Fruit fly (Drosophila melanogaster) whole organism, embryonic: ENCODE results near the gene tw.

Experiments
- ATbp ChIP-seq: fragments of 200-800 bp; sonication (Bioruptor generic); optimal IDR thresholded peaks from 2 replicates; lab custom pipeline; 2017; ENCODE audit warnings: missing biosample characterization, mild to moderate bottlenecking, missing genetic modification characterization, missing genetic modification reagents
- B-H2 ChIP-seq: fragments of 200-800 bp; sonication (Bioruptor generic); optimal IDR thresholded peaks from 2 replicates; lab custom pipeline; 2018; ENCODE audit warnings: missing biosample characterization, mild to moderate bottlenecking, missing genetic modification characterization
- Bteb2 ChIP-seq: fragments of 200-800 bp; sonication (Bioruptor generic); optimal IDR thresholded peaks from 2 replicates; lab custom pipeline; 2016; ENCODE audit warnings: missing biosample characterization, missing genetic modification characterization
- CG10543 ChIP-seq: fragments of 200-800 bp; sonication (Bioruptor generic); optimal IDR thresholded peaks from 3 replicates; lab custom pipeline; 2017; ENCODE audit warnings: missing biosample characterization, mild to moderate bottlenecking, missing genetic modification characterization, moderate library complexity
- CG11560 ChIP-seq: fragments of 200-800 bp; sonication (Bioruptor generic); IDR thresholded peaks from 3 replicates; pipeline ENCODE4 v1.3.6; 2022; ENCODE audit warnings: missing biosample characterization, missing genetic modification characterization
- CG12236 ChIP-seq: fragments of 200-800 bp; sonication (Bioruptor generic); optimal IDR thresholded peaks from 2 replicates; lab custom pipeline; 2016; ENCODE audit warnings: missing biosample characterization, missing genetic modification characterization
- CG13287 ChIP-seq: fragments of 200-800 bp; sonication (Bioruptor generic); IDR thresholded peaks from 2 replicates; pipeline ENCODE4 v1.3.6; 2022; ENCODE audit warnings: missing biosample characterization, missing genetic modification characterization; ENCODE audit not compliant: partially characterized antibody
- CG15514 ChIP-seq: fragments of 200-800 bp; sonication (Bioruptor generic); optimal IDR thresholded peaks from 3 replicates; lab custom pipeline; 2017; ENCODE audit warnings: missing biosample characterization, missing genetic modification characterization, mild to moderate bottlenecking, moderate library complexity, missing genetic modification reagents
- CG1603 ChIP-seq: fragments of 200-800 bp; sonication (Bioruptor generic); optimal IDR thresholded peaks from 2 replicates; lab custom pipeline; 2019; ENCODE audit warnings: missing biosample characterization, mild to moderate bottlenecking, missing genetic modification characterization, moderate library complexity
- CG18011 ChIP-seq: fragments of 200-800 bp; sonication (Bioruptor generic); optimal IDR thresholded peaks from 2 replicates; lab custom pipeline; 2017; ENCODE audit warnings: missing biosample characterization, missing genetic modification characterization, mild to moderate bottlenecking, moderate library complexity, missing genotype
- CG18262 ChIP-seq: fragments of 200-800 bp; optimal IDR thresholded peaks from 3 replicates; lab custom pipeline; 2019; ENCODE audit warnings: missing biosample characterization, mild to moderate bottlenecking, missing genetic modification characterization, moderate library complexity
- CG1832 ChIP-seq: fragments of 200-800 bp; sonication (Bioruptor generic); optimal IDR thresholded peaks from 2 replicates; lab custom pipeline; 2017; ENCODE audit warnings: missing biosample characterization, mild to moderate bottlenecking, missing genetic modification characterization, inconsistent platforms
- CG2678 ChIP-seq: fragments of 200-800 bp; sonication (Bioruptor generic); optimal IDR thresholded peaks from 3 replicates; lab custom pipeline; 2019; ENCODE audit warnings: missing biosample characterization, mild to moderate bottlenecking, missing genetic modification characterization, moderate library complexity
- CG32532 ChIP-seq: fragments of 200-800 bp; sonication (Bioruptor generic); IDR thresholded peaks from 2 replicates; pipeline ENCODE4 v1.3.6; 2022; ENCODE audit warnings: missing biosample characterization, missing genetic modification characterization
- CG3281 ChIP-seq: fragments of 200-800 bp; sonication (Bioruptor generic); optimal IDR thresholded peaks from 3 replicates; lab custom pipeline; 2017; ENCODE audit warnings: missing biosample characterization, mild to moderate bottlenecking, missing genetic modification characterization
- CG3726 ChIP-seq: fragments of 200-800 bp; sonication (Bioruptor generic); IDR thresholded peaks from 3 replicates; pipeline ENCODE4, ENCODE4 v1.3.6; 2022; ENCODE audit warnings: missing biosample characterization, missing genetic modification characterization
- CG42726 ChIP-seq: fragments of 200-800 bp; sonication (Bioruptor generic); IDR thresholded peaks from 2 replicates; pipeline ENCODE4 v1.3.6; 2022; ENCODE audit warnings: missing biosample characterization, missing genetic modification characterization; ENCODE audit not compliant: partially characterized antibody
- CG8944 ChIP-seq: fragments of 200-800 bp; sonication (Bioruptor generic); optimal IDR thresholded peaks from 3 replicates; lab custom pipeline; 2016; ENCODE audit warnings: missing biosample characterization, missing genetic modification characterization
- CkIIα-i1 ChIP-seq: fragments of 200-800 bp; sonication (Bioruptor generic); IDR thresholded peaks from 2 replicates; pipeline ENCODE4 v1.3.6; 2022; ENCODE audit warnings: missing biosample characterization, missing genetic modification characterization
- D ChIP-seq, 2 experiments: fragments of 200-800 bp in 1 of 2; fragments of >200 bp in 1 of 2; sonication (Bioruptor generic) in 1 of 2; optimal IDR thresholded peaks; 2 replicates in 1 of 2; 3 replicates in 1 of 2; lab custom pipeline; 2017; ENCODE audit warnings: mild to moderate bottlenecking in 1 of 2, missing biosample characterization in 1 of 2, missing genetic modification characterization in 1 of 2, missing genetic modification reagents in 1 of 2
- Dbx ChIP-seq: fragments of 200-800 bp; sonication (Bioruptor generic); IDR thresholded peaks from 3 replicates; pipeline ENCODE4 v1.3.6; 2022; ENCODE audit warnings: missing biosample characterization, missing genetic modification characterization
- Drgx ChIP-seq: fragments of 200-800 bp; sonication (Bioruptor generic); IDR thresholded peaks from 2 replicates; pipeline ENCODE4 v1.3.6; 2022; ENCODE audit warnings: missing biosample characterization, missing genetic modification characterization
- HLHmδ ChIP-seq: fragments of 200-800 bp; sonication (Bioruptor generic); optimal IDR thresholded peaks from 2 replicates; lab custom pipeline; 2018; ENCODE audit warnings: missing biosample characterization, mild to moderate bottlenecking, missing genetic modification characterization, moderate library complexity
- Hey ChIP-seq: fragments of 200-800 bp; sonication (Bioruptor generic); optimal IDR thresholded peaks from 3 replicates; lab custom pipeline; 2018; ENCODE audit warnings: missing biosample characterization, mild to moderate bottlenecking, missing genetic modification characterization
- MESR4 ChIP-seq: fragments of 200-800 bp; sonication (Bioruptor generic); optimal IDR thresholded peaks from 2 replicates; lab custom pipeline; 2018; ENCODE audit warnings: missing biosample characterization, mild to moderate bottlenecking, missing genetic modification characterization, moderate library complexity
- Med ChIP-seq: fragments of 200-800 bp; sonication (Bioruptor generic); peaks from one replicate; lab custom pipeline; 2016; ENCODE audit warnings: missing biosample characterization, missing genetic modification characterization, mild to moderate bottlenecking, inconsistent platforms, moderate library complexity
- Myb ChIP-seq: fragments of 200-800 bp; sonication (Bioruptor generic); optimal IDR thresholded peaks from 2 replicates; lab custom pipeline; 2016; ENCODE audit warnings: missing biosample characterization, missing genetic modification characterization
- NfI ChIP-seq: fragments of 200-800 bp; sonication (Bioruptor generic); optimal IDR thresholded peaks from 3 replicates; lab custom pipeline; 2018; ENCODE audit warnings: missing biosample characterization, mild to moderate bottlenecking, missing genetic modification characterization, moderate library complexity
- Pdp1 ChIP-seq, 2 experiments: fragments of 200-800 bp; sonication (Bioruptor generic); optimal IDR thresholded peaks; 3 replicates each; lab custom pipeline; 2016; ENCODE audit warnings: missing biosample characterization in 2 of 2, missing genetic modification characterization in 2 of 2, mild to moderate bottlenecking in 1 of 2, moderate library complexity in 1 of 2
- Xbp1 ChIP-seq: fragments of 200-800 bp; sonication (Bioruptor generic); optimal IDR thresholded peaks from 3 replicates; lab custom pipeline; 2016; ENCODE audit warnings: missing biosample characterization, mild to moderate bottlenecking, missing genetic modification characterization
- Xrp1 ChIP-seq: fragments of 200-800 bp; sonication (Bioruptor generic); IDR thresholded peaks from 2 replicates; pipeline ENCODE4 v1.3.6; 2022; ENCODE audit warnings: missing biosample characterization, missing genetic modification characterization
- YL-1 ChIP-seq: fragments of 200-800 bp; sonication (Bioruptor generic); optimal IDR thresholded peaks from 3 replicates; lab custom pipeline; 2017; ENCODE audit warnings: missing biosample characterization, mild to moderate bottlenecking, missing genetic modification characterization
- chm ChIP-seq: fragments of 200-800 bp; sonication (Bioruptor generic); IDR thresholded peaks from 2 replicates; pipeline ENCODE4 v1.3.6; 2022; ENCODE audit warnings: missing biosample characterization, missing genetic modification characterization
- crp ChIP-seq, 2 experiments: fragments of 200-800 bp; sonication (Bioruptor generic); optimal IDR thresholded peaks; 2 replicates in 1 of 2; 3 replicates in 1 of 2; lab custom pipeline; 2017; ENCODE audit warnings: missing biosample characterization in 2 of 2, missing genetic modification characterization in 2 of 2, mild to moderate bottlenecking in 1 of 2, moderate library complexity in 1 of 2
- dan ChIP-seq: fragments of 200-800 bp; sonication (Bioruptor generic); IDR thresholded peaks from 2 replicates; pipeline ENCODE4 v1.3.6; 2022; ENCODE audit warnings: missing biosample characterization, missing genetic modification characterization
- dmrt99B ChIP-seq: fragments of 200-800 bp; sonication (Bioruptor generic); optimal IDR thresholded peaks from 2 replicates; lab custom pipeline; 2018; ENCODE audit warnings: missing biosample characterization, mild to moderate bottlenecking, missing genetic modification characterization, moderate library complexity
- ftz-f1 ChIP-seq: fragments of 200-800 bp; sonication (Bioruptor generic); optimal IDR thresholded peaks from 2 replicates; lab custom pipeline; 2016; ENCODE audit warnings: missing biosample characterization, missing genetic modification characterization
- gfzf ChIP-seq: fragments of 200-800 bp; sonication (Bioruptor generic); optimal IDR thresholded peaks from 2 replicates; lab custom pipeline; 2016; ENCODE audit warnings: missing biosample characterization, mild to moderate bottlenecking, missing genetic modification characterization, moderate library complexity
- hbn ChIP-seq: fragments of 200-800 bp; sonication (Bioruptor generic); IDR thresholded peaks from 2 replicates; pipeline ENCODE4 v1.3.6; 2022; ENCODE audit warnings: missing biosample characterization, missing genetic modification characterization; ENCODE audit not compliant: partially characterized antibody
- mld ChIP-seq: fragments of 200-800 bp; sonication (Bioruptor generic); IDR thresholded peaks from 3 replicates; pipeline ENCODE4 v1.3.6; 2022; ENCODE audit warnings: missing biosample characterization, missing genetic modification characterization; ENCODE audit not compliant: partially characterized antibody
- p53 ChIP-seq: fragments of 200-800 bp; sonication (Bioruptor generic); optimal IDR thresholded peaks from 2 replicates; lab custom pipeline; 2016; ENCODE audit warnings: missing biosample characterization, missing genetic modification characterization
- salm ChIP-seq: fragments of 200-800 bp; sonication (Bioruptor generic); optimal IDR thresholded peaks from 2 replicates; lab custom pipeline; 2018; ENCODE audit warnings: missing biosample characterization, mild to moderate bottlenecking, missing genetic modification characterization
- sd ChIP-seq: fragments of 200-800 bp; sonication (Bioruptor generic); optimal IDR thresholded peaks from 3 replicates; lab custom pipeline; 2018; ENCODE audit warnings: missing biosample characterization, mild to moderate bottlenecking, missing genetic modification characterization, moderate library complexity
- sna ChIP-seq: fragments of 200-800 bp; sonication (Bioruptor generic); IDR thresholded peaks from 2 replicates; pipeline ENCODE4 v1.3.6; 2022; ENCODE audit warnings: missing biosample characterization, missing genetic modification characterization; ENCODE audit not compliant: partially characterized antibody
- ssp ChIP-seq: fragments of 200-800 bp; sonication (Bioruptor generic); IDR thresholded peaks from 2 replicates; pipeline ENCODE4 v1.3.6; 2022; ENCODE audit warnings: missing biosample characterization, missing genetic modification characterization
- unc-4 ChIP-seq: fragments of 200-800 bp; sonication (Bioruptor generic); IDR thresholded peaks from 2 replicates; pipeline ENCODE4 v1.3.6; 2022; ENCODE audit warnings: missing biosample characterization, missing genetic modification characterization; ENCODE audit not compliant: partially characterized antibody
- zfh2 ChIP-seq: fragments of 200-800 bp; sonication (Bioruptor generic); optimal IDR thresholded peaks from 2 replicates; lab custom pipeline; 2016; ENCODE audit warnings: missing biosample characterization, missing genetic modification characterization

The tw gene

DNA sequence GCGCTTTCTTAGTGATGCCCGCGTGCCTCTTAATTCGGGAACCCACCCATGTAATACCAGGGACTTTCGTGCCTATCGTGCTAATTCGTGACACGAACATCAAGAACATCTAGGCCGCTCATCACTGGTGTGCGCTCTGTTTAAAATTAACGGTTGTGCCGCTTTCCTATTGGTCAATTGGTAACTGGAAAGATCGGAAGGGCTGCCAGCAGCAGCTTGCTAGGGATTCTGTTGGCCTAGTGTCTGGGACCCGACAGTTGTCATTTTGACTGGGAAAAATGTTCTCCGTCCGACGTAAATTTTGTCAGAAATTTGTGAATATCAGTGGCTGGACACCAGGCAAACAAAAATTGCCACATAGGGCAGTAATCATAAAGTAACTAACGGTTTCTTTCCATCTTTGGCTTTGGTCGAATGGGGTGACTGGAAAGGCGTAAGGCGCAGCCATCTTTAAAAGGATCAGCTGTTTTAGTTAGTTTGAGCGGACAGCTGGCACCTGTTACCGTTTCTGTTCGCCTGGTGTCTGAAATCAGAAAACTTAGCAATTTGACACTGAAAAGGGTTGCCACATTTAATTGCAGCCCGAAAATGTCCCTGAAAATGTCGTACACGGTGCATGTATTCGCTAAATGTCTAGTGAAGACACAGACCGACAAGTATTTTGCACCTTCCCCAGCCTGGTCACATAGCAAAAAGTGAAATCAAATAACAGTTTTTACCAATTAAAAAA is 25.5 kb upstream of the tw start, which contains the start of gene CG5273 (continued):
- peak; percentile 33 for TF ChIP-seq salm (tag; lab: Kevin White, UChicago)
- no peak for TF ChIP-seq Hey (tag; lab: Kevin White, UChicago)
- TF ChIP-seq dan: no peak
- peak; percentile 94 for TF ChIP-seq Myb
- TF ChIP-seq sd (tag; lab: Kevin White, UChicago): peak; percentile 53
- TF ChIP-seq zfh2 (GFP tag; lab: Kevin White, UChicago): no peak
- peak; percentile 13 for TF ChIP-seq NfI (GFP tag; lab: Kevin White, UChicago)
- no peak for TF ChIP-seq CG11560 (tag; lab: Robert Waterston, UW)
- TF ChIP-seq CG2678 (tag; lab: Kevin White, UChicago): peak; percentile 24
- peak; percentile 85 for TF ChIP-seq CG42726 (GFP tag; lab: Robert Waterston, UW)
- no peak for TF ChIP-seq CG3726 (GFP tag; lab: Robert Waterston, UW)
- TF ChIP-seq HLHmδ (GFP tag; lab: Kevin White, UChicago): peak; percentile 51
- TF ChIP-seq B-H2: peak; percentile 66
- 0 out of 3 replicates have a peak, but pooled peaks have one; percentile 5 for TF ChIP-seq Dbx (GFP tag; lab: Robert Waterston, UW)
- peak; percentile 4 for TF ChIP-seq CG18011
- TF ChIP-seq CG18262 (tag; lab: Kevin White, UChicago): peak; percentile 45
- TF ChIP-seq CG3281 (GFP tag; lab: Kevin White, UChicago): peak; percentile 13
- TF ChIP-seq YL-1 (GFP tag; lab: Kevin White, UChicago): peak; percentile 56
- TF ChIP-seq chm (GFP tag; lab: Robert Waterston, UW): peak; percentile 62; the same call in 1 of the 2 replicates
- peak; percentile 91 for TF ChIP-seq CG1603 (tag; lab: Kevin White, UChicago)
- peak; percentile 93 for TF ChIP-seq Med (GFP tag; lab: Kevin White, UChicago)
- TF ChIP-seq crp (GFP tag; optimal IDR thresholded peaks at IDR 0.05; lab: Kevin White, UChicago): peak; percentile 12 to 80
- TF ChIP-seq gfzf (GFP tag; lab: Kevin White, UChicago): peak; percentile 98
- TF ChIP-seq ATbp (GFP tag; lab: Kevin White, UChicago): no peak
- TF ChIP-seq CG32532 (GFP tag; lab: Robert Waterston, UW): no peak; the same call in 1 of the 2 replicates
- no peak for TF ChIP-seq D (optimal IDR thresholded peaks at IDR 0.05; lab: Kevin White, UChicago)
- no peak for TF ChIP-seq D (GFP tag; optimal IDR thresholded peaks at IDR 0.05; lab: Kevin White, UChicago)
- TF ChIP-seq CG1832 (GFP tag; lab: Kevin White, UChicago): no peak
- TF ChIP-seq unc-4 (GFP tag; lab: Robert Waterston, UW): peak; percentile 90
- TF ChIP-seq CG12236: no peak
- TF ChIP-seq Xrp1 (GFP tag; lab: Robert Waterston, UW): peak; percentile 51; the same call in 1 of the 2 replicates
- no peak for TF ChIP-seq Bteb2 (GFP tag; lab: Kevin White, UChicago)
- TF ChIP-seq hbn (GFP tag; lab: Robert Waterston, UW): peak; percentile 96
- peak; percentile 69 for TF ChIP-seq CG10543
- no peak for TF ChIP-seq CG8944 (GFP tag; lab: Kevin White, UChicago)
- TF ChIP-seq MESR4: peak; percentile 85
- TF ChIP-seq p53 (GFP tag; lab: Kevin White, UChicago): peak; percentile 39
- no peak for TF ChIP-seq ssp (GFP tag; lab: Robert Waterston, UW)
- peak; percentile 84 for TF ChIP-seq CG15514
- TF ChIP-seq mld (GFP tag; lab: Robert Waterston, UW): peak; percentile 94
- peak; percentile 96 for TF ChIP-seq sna (GFP tag; lab: Robert Waterston, UW)
- peak; percentile 96 for TF ChIP-seq ftz-f1
- no peak for TF ChIP-seq dmrt99B (tag; lab: Kevin White, UChicago)
- peak in 1 of 2 experiments; percentile 50 for TF ChIP-seq Pdp1 (GFP tag; optimal IDR thresholded peaks at IDR 0.05; lab: Kevin White, UChicago)
- no peak for TF ChIP-seq CkIIα-i1
- TF ChIP-seq Drgx: peak; percentile 28; the same call in 1 of the 2 replicates
- peak; percentile 25 for TF ChIP-seq Xbp1
- peak; percentile 95 for TF ChIP-seq CG13287 (GFP tag; lab: Robert Waterston, UW)
